Fruit fly (Drosophila melanogaster): ENCODE data around the gene TbCMF46.

dm6 chr2L:9947738-9948519 is 23.3 kb upstream of the TbCMF46 start:
- TF ChIP-seq pan (optimal IDR thresholded peaks at IDR 0.05) (no peak), CG8478 (optimal IDR thresholded peaks at IDR 0.05) (no peak), Dll (optimal IDR thresholded peaks at IDR 0.05) (no peak)

Data from whole organism.